Fruit fly (Drosophila melanogaster) whole organism, wandering third instar larva: ENCODE results near the gene cad.
A peak's percentile ranks its signal among the peaks of the same experiment; 100 is the strongest.

ENCODE experiments used
- Abd-B ChIP-seq: fragments of >200 bp; optimal IDR thresholded peaks from 2 replicates; lab custom pipeline; 2017; ENCODE audit warnings: missing biosample characterization, missing genetic modification characterization
- CG32264 ChIP-seq: fragments of 200-800 bp; sonication (Bioruptor generic); optimal IDR thresholded peaks from 2 replicates; lab custom pipeline; 2016; ENCODE audit warnings: missing biosample characterization, missing genetic modification characterization
- CG9705 ChIP-seq: fragments of 200-800 bp; sonication (Bioruptor generic); optimal IDR thresholded peaks from 2 replicates; lab custom pipeline; 2018; ENCODE audit warnings: missing biosample characterization, mild to moderate bottlenecking, missing genetic modification characterization
- CrebA ChIP-seq: fragments of 200-800 bp; sonication (Bioruptor generic); optimal IDR thresholded peaks from 2 replicates; lab custom pipeline; 2016; ENCODE audit warnings: missing biosample characterization, mild to moderate bottlenecking, missing genetic modification characterization, borderline replicate concordance
- Dfd ChIP-seq: fragments of >200 bp; optimal IDR thresholded peaks from 2 replicates; lab custom pipeline; 2017; ENCODE audit warnings: missing biosample characterization, missing genetic modification characterization
- Dif ChIP-seq: fragments of 200-275, 200-300 bp; sonication (Bioruptor generic); optimal IDR thresholded peaks from 2 replicates; lab custom pipeline; 2018; ENCODE audit warnings: missing biosample characterization, missing genetic modification characterization; ENCODE audit not compliant: partially characterized antibody
- GATAd ChIP-seq: sonication (Bioruptor generic); optimal IDR thresholded peaks from 2 replicates; lab custom pipeline; 2016; ENCODE audit warnings: missing biosample characterization, missing genetic modification characterization
- HLH106 ChIP-seq: fragments of 200-800 bp; optimal IDR thresholded peaks from 3 replicates; lab custom pipeline; 2019; ENCODE audit warnings: missing biosample characterization, mild to moderate bottlenecking, missing genetic modification characterization, moderate library complexity
- Hnf4 ChIP-seq: fragments of 200-800 bp; sonication (Bioruptor generic); optimal IDR thresholded peaks from 2 replicates; lab custom pipeline; 2016; ENCODE audit warnings: missing biosample characterization, mild to moderate bottlenecking, missing genetic modification characterization
- Hr78 ChIP-seq: fragments of >200 bp; optimal IDR thresholded peaks from 2 replicates; lab custom pipeline; 2017; ENCODE audit warnings: missing biosample characterization, missing genetic modification characterization
- Hr83 ChIP-seq: fragments of 200-300 bp; sonication (Bioruptor generic); optimal IDR thresholded peaks from 2 replicates; lab custom pipeline; 2016; ENCODE audit warnings: missing biosample characterization, mild to moderate bottlenecking, missing genetic modification characterization, moderate library complexity; ENCODE audit not compliant: poor library complexity, severe bottlenecking
- Jra ChIP-seq: sonication (Bioruptor generic); optimal IDR thresholded peaks from 2 replicates; lab custom pipeline; 2016; ENCODE audit warnings: missing biosample characterization, missing genetic modification characterization
- Mio ChIP-seq: sonication (Bioruptor generic); optimal IDR thresholded peaks from 2 replicates; lab custom pipeline; 2016; ENCODE audit warnings: missing biosample characterization, missing genetic modification characterization
- Myc ChIP-seq: fragments of >200 bp; optimal IDR thresholded peaks from 2 replicates; lab custom pipeline; 2017
- N ChIP-seq: fragments of >200 bp; optimal IDR thresholded peaks from 2 replicates; lab custom pipeline; 2018; ENCODE audit warnings: missing biosample characterization, missing external identifiers, missing genetic modification characterization
- OdsH ChIP-seq: fragments of 200-800 bp; sonication (Bioruptor generic); optimal IDR thresholded peaks from 2 replicates; lab custom pipeline; 2016; ENCODE audit warnings: missing biosample characterization, mild to moderate bottlenecking, missing genetic modification characterization
- Rel ChIP-seq, 2 experiments: fragments of 200-800 bp; sonication (Bioruptor generic) in 1 of 2; optimal IDR thresholded peaks; 2 replicates in 1 of 2; 3 replicates in 1 of 2; lab custom pipeline; 2016 to 2019; ENCODE audit warnings: mild to moderate bottlenecking in 2 of 2, missing biosample characterization in 2 of 2, missing genetic modification characterization in 2 of 2, moderate library complexity in 1 of 2
- Sp1 ChIP-seq: fragments of 200-800 bp; sonication (Bioruptor generic); optimal IDR thresholded peaks from 3 replicates; lab custom pipeline; 2019; ENCODE audit warnings: missing biosample characterization, mild to moderate bottlenecking, missing genetic modification characterization, moderate library complexity
- Vsx2 ChIP-seq: fragments of 200-300, 225-300 bp; sonication (Bioruptor generic); optimal IDR thresholded peaks from 2 replicates; lab custom pipeline; 2018; ENCODE audit warnings: missing biosample characterization, missing genetic modification characterization; ENCODE audit not compliant: partially characterized antibody
- br ChIP-seq: fragments of 200-800 bp; sonication (Bioruptor generic); optimal IDR thresholded peaks from 2 replicates; lab custom pipeline; 2016; ENCODE audit warnings: missing biosample characterization, missing genetic modification characterization
- brk ChIP-seq: fragments of 200-800 bp; sonication (Bioruptor generic); optimal IDR thresholded peaks from 2 replicates; lab custom pipeline; 2016; ENCODE audit warnings: missing biosample characterization, mild to moderate bottlenecking, missing genetic modification characterization
- dl ChIP-seq, 2 experiments: fragments of 175-275, 200-275 bp in 1 of 2; fragments of 200-275 bp in 1 of 2; sonication (Bioruptor generic); optimal IDR thresholded peaks; lab custom pipeline; 2018; ENCODE audit warnings: mild to moderate bottlenecking in 2 of 2, missing biosample characterization in 2 of 2, missing genetic modification characterization in 2 of 2, moderate library complexity in 2 of 2; ENCODE audit not compliant: partially characterized antibody in 2 of 2, insufficient read depth in 1 of 2
- dmrt93B ChIP-seq: fragments of 200-800 bp; sonication (Bioruptor generic); optimal IDR thresholded peaks from 2 replicates; lab custom pipeline; 2018; ENCODE audit warnings: missing biosample characterization, mild to moderate bottlenecking, missing genetic modification characterization
- dsf ChIP-seq: sonication (Bioruptor generic); optimal IDR thresholded peaks from 2 replicates; lab custom pipeline; 2016; ENCODE audit warnings: missing biosample characterization, missing genetic modification characterization, borderline replicate concordance
- ey ChIP-seq: fragments of 200-800 bp; sonication (Bioruptor generic); optimal IDR thresholded peaks from 2 replicates; lab custom pipeline; 2016; ENCODE audit warnings: missing biosample characterization, missing genetic modification characterization
- foxo ChIP-seq, 2 experiments: fragments of 200-800 bp; sonication (Bioruptor generic); optimal IDR thresholded peaks; 2 replicates in 1 of 2; 3 replicates in 1 of 2; lab custom pipeline; 2016 to 2017; ENCODE audit warnings: missing biosample characterization in 2 of 2, missing genetic modification characterization in 2 of 2
- fru ChIP-seq: fragments of 200-800 bp; sonication (Bioruptor generic); optimal IDR thresholded peaks from 3 replicates; lab custom pipeline; 2016; ENCODE audit warnings: missing biosample characterization, mild to moderate bottlenecking, missing genetic modification characterization
- h ChIP-seq: fragments of 200-800 bp; sonication (Bioruptor generic); optimal IDR thresholded peaks from 3 replicates; lab custom pipeline; 2016; ENCODE audit warnings: missing biosample characterization, mild to moderate bottlenecking, missing genetic modification characterization
- jim ChIP-seq: fragments of 175-275, 200-325 bp; sonication (Bioruptor generic); optimal IDR thresholded peaks from 2 replicates; lab custom pipeline; 2016; ENCODE audit warnings: missing biosample characterization, mild to moderate bottlenecking, missing genetic modification characterization
- lola ChIP-seq: fragments of >200 bp; optimal IDR thresholded peaks from 2 replicates; lab custom pipeline; 2017; ENCODE audit warnings: missing biosample characterization, missing genetic modification characterization
- pan ChIP-seq: fragments of >200 bp; optimal IDR thresholded peaks from 2 replicates; lab custom pipeline; 2017
- psq ChIP-seq: fragments of 200-800 bp; sonication (Bioruptor generic); optimal IDR thresholded peaks from 3 replicates; lab custom pipeline; 2017; ENCODE audit warnings: missing biosample characterization, mild to moderate bottlenecking, missing genetic modification characterization, moderate library complexity
- rgr ChIP-seq: fragments of 200-800 bp; sonication (Bioruptor generic); optimal IDR thresholded peaks from 3 replicates; lab custom pipeline; 2016; ENCODE audit warnings: missing biosample characterization, mild to moderate bottlenecking, missing genetic modification characterization
- sage ChIP-seq: fragments of 200-800 bp; sonication (Bioruptor generic); optimal IDR thresholded peaks from 2 replicates; lab custom pipeline; 2016; ENCODE audit warnings: missing biosample characterization, mild to moderate bottlenecking, missing genetic modification characterization
- sv ChIP-seq: fragments of 200-800 bp; sonication (Bioruptor generic); optimal IDR thresholded peaks from 3 replicates; lab custom pipeline; 2016; ENCODE audit warnings: missing biosample characterization, missing genetic modification characterization
- tai ChIP-seq: sonication (Bioruptor generic); optimal IDR thresholded peaks from 2 replicates; lab custom pipeline; 2016; ENCODE audit warnings: missing biosample characterization, missing genetic modification characterization
- usp ChIP-seq: fragments of >200 bp; optimal IDR thresholded peaks from 2 replicates; lab custom pipeline; 2017; ENCODE audit warnings: missing biosample characterization, missing genetic modification characterization
- woc ChIP-seq: sonication (Bioruptor generic); optimal IDR thresholded peaks from 2 replicates; lab custom pipeline; 2016; ENCODE audit warnings: missing biosample characterization, mild to moderate bottlenecking, missing genetic modification characterization

Gene cad

dm6 chr2L:20806619-20807018 lies 36.1 kb downstream of the cad start:
- TF ChIP-seq pan (no peak), ey (GFP tag; lab: Kevin White, UChicago) (no peak), N (GFP tag; lab: Kevin White, UChicago) (no peak), sv (no peak)

dm6 chr2L:20807617-20808509 lies 37.3 kb downstream of the cad start:
- TF ChIP-seq h: peak; percentile 21
- TF ChIP-seq rgr (GFP tag; lab: Kevin White, UChicago): peak; percentile 9
- TF ChIP-seq dsf (GFP tag; lab: Kevin White, UChicago): no peak
- no peak for TF ChIP-seq fru
- no peak for TF ChIP-seq N (GFP tag; lab: Kevin White, UChicago)
- no peak for TF ChIP-seq Hr83
- no peak for TF ChIP-seq CG9705
- peak; percentile 29 for TF ChIP-seq psq (GFP tag; lab: Kevin White, UChicago)
- TF ChIP-seq jim (GFP tag; lab: Kevin White, UChicago): no peak
- TF ChIP-seq usp (GFP tag; lab: Kevin White, UChicago): no peak
- no peak for TF ChIP-seq CG32264 (GFP tag; lab: Kevin White, UChicago)
- no peak for TF ChIP-seq Dfd (GFP tag; lab: Kevin White, UChicago)
- no peak for TF ChIP-seq Abd-B (GFP tag; lab: Kevin White, UChicago)
- peak; percentile 32 for TF ChIP-seq OdsH (GFP tag; lab: Kevin White, UChicago)
- no peak for TF ChIP-seq CrebA
- TF ChIP-seq Jra (GFP tag; lab: Kevin White, UChicago): no peak
- TF ChIP-seq tai: no peak
- TF ChIP-seq GATAd (GFP tag; lab: Kevin White, UChicago): no peak
- TF ChIP-seq sv: no peak
- no peak for TF ChIP-seq Hr78 (GFP tag; lab: Kevin White, UChicago)
- TF ChIP-seq br (GFP tag; lab: Kevin White, UChicago): no peak
- TF ChIP-seq HLH106 (tag; lab: Kevin White, UChicago): peak; percentile 46
- no peak for TF ChIP-seq sage
- TF ChIP-seq Hnf4: no peak
- no peak for TF ChIP-seq dl (GFP tag; optimal IDR thresholded peaks at IDR 0.05; lab: Kevin White, UChicago; ENCODE audit: insufficient read depth in 1 of 2, partially characterized antibody in 2 of 2)
- TF ChIP-seq brk (GFP tag; lab: Kevin White, UChicago): no peak
- peak; percentile 52 for TF ChIP-seq Sp1 (GFP tag; lab: Kevin White, UChicago)
- TF ChIP-seq Vsx2 (GFP tag; lab: Kevin White, UChicago): no peak
- TF ChIP-seq dmrt93B (GFP tag; lab: Kevin White, UChicago): no peak
- no peak for TF ChIP-seq ey (GFP tag; lab: Kevin White, UChicago)
- TF ChIP-seq Rel (GFP tag; optimal IDR thresholded peaks at IDR 0.05; lab: Kevin White, UChicago): no peak
- TF ChIP-seq Rel (tag; optimal IDR thresholded peaks at IDR 0.05; lab: Kevin White, UChicago): no peak
- TF ChIP-seq woc: no peak
- TF ChIP-seq lola (GFP tag; lab: Kevin White, UChicago): no peak
- TF ChIP-seq Dif (GFP tag; lab: Kevin White, UChicago): no peak
- TF ChIP-seq pan: no peak
- peak in 1 of 2 experiments; percentile 21 for TF ChIP-seq foxo (GFP tag; optimal IDR thresholded peaks at IDR 0.05; lab: Kevin White, UChicago)
- no peak for TF ChIP-seq Myc (lab: Kevin White, UChicago)
- no peak for TF ChIP-seq Mio (GFP tag; lab: Kevin White, UChicago)
